Worm (Caenorhabditis elegans): ENCODE measurements around the gene unc-83.

The unc-83 gene

ce11 chrV:6508703-6509102 lies 43.8 kb downstream of the unc-83 start, which contains the start of gene ubh-3:
Gene ubh-3, minus strand, starts transcription at chrV:6508803.
- TF ChIP-seq nhr-77 (tag; optimal IDR thresholded peaks at IDR 0.05), result no peak
- TF ChIP-seq pha-4 (tag; optimal IDR thresholded peaks at IDR 0.05), result no peak
- TF ChIP-seq zag-1 (tag; optimal IDR thresholded peaks at IDR 0.05), result no peak
- TF ChIP-seq elt-3 (tag; optimal IDR thresholded peaks at IDR 0.05), result no peak
- no peak for TF ChIP-seq nhr-23 (tag; optimal IDR thresholded peaks at IDR 0.05)
- TF ChIP-seq snpc-4 (tag; optimal IDR thresholded peaks at IDR 0.05), result no peak
- TF ChIP-seq aly-2 (tag; optimal IDR thresholded peaks at IDR 0.05), result no peak

- TF ChIP-seq nhr-67 (tag; optimal IDR thresholded peaks at IDR 0.05) (no peak), ztf-4 (tag; optimal IDR thresholded peaks at IDR 0.05) (no peak), elt-2 (tag; optimal IDR thresholded peaks at IDR 0.05) (no peak), nhr-76 (tag; optimal IDR thresholded peaks at IDR 0.05) (no peak), nhr-23 (tag; optimal IDR thresholded peaks at IDR 0.05) (no peak), pqm-1 (tag; optimal IDR thresholded peaks at IDR 0.05) (no peak), mml-1 (tag; optimal IDR thresholded peaks at IDR 0.05) (no peak), egl-27 (tag; optimal IDR thresholded peaks at IDR 0.05) (no peak), jun-1 (tag; optimal IDR thresholded peaks at IDR 0.05) (no peak), nhr-11 (tag; optimal IDR thresholded peaks at IDR 0.05) (no peak), ama-1 (optimal IDR thresholded peaks at IDR 0.05) (no peak), R02D3.7 (tag; optimal IDR thresholded peaks at IDR 0.05) (no peak), lsy-12 (tag; optimal IDR thresholded peaks at IDR 0.05) (no peak)
Observed at ce11 chrV:6509717-6510116, 44.9 kb downstream of the unc-83 start, which contains the start of gene ubh-2. Gene ubh-2, minus strand, starts transcription at chrV:6509817.

- TF ChIP-seq skn-1 (tag; optimal IDR thresholded peaks at IDR 0.05), result no peak
- TF ChIP-seq nhr-237 (tag; optimal IDR thresholded peaks at IDR 0.05), result no peak
- no peak for TF ChIP-seq pqm-1 (tag; optimal IDR thresholded peaks at IDR 0.05)
- TF ChIP-seq ztf-4 (tag; optimal IDR thresholded peaks at IDR 0.05), result no peak
- no peak for TF ChIP-seq lin-15B (tag; optimal IDR thresholded peaks at IDR 0.05)
- no peak for TF ChIP-seq mml-1 (tag; optimal IDR thresholded peaks at IDR 0.05)
- TF ChIP-seq sea-2 (GFP tag; optimal IDR thresholded peaks at IDR 0.05), result no peak
- no peak for TF ChIP-seq zag-1 (tag; optimal IDR thresholded peaks at IDR 0.05)
- TF ChIP-seq ceh-28 (tag; optimal IDR thresholded peaks at IDR 0.05), result no peak
- no peak for TF ChIP-seq nhr-11 (tag; optimal IDR thresholded peaks at IDR 0.05)
Observed at ce11 chrV:6510622-6511021, 45.8 kb downstream of the unc-83 start.

ce11 chrV:6511121-6511520 lies 46.3 kb downstream of the unc-83 start, which contains the start of gene ubh-1:
Gene ubh-1, minus strand, starts transcription at chrV:6511409.
- TF ChIP-seq nhr-12 (tag; optimal IDR thresholded peaks at IDR 0.05) (no peak), hmg-11 (tag; optimal IDR thresholded peaks at IDR 0.05) (no peak), elt-3 (tag; optimal IDR thresholded peaks at IDR 0.05) (peak in 1 of 3 experiments; percentile 25), ama-1 (optimal IDR thresholded peaks at IDR 0.05) (peak; percentile 52), lin-15B (tag; optimal IDR thresholded peaks at IDR 0.05) (no peak), eor-1 (tag; optimal IDR thresholded peaks at IDR 0.05) (no peak), nhr-23 (tag; optimal IDR thresholded peaks at IDR 0.05) (peak; percentile 51)

ce11 chrV:6513356-6513755 lies 48.5 kb downstream of the unc-83 start:
- TF ChIP-seq nfya-1 (tag; optimal IDR thresholded peaks at IDR 0.05; ENCODE audit: insufficient read depth) (no peak), unc-62 (GFP tag; optimal IDR thresholded peaks at IDR 0.05) (no peak), ama-1 (optimal IDR thresholded peaks at IDR 0.05) (no peak), unc-39 (tag; optimal IDR thresholded peaks at IDR 0.05) (no peak), ZK546.5 (tag; optimal IDR thresholded peaks at IDR 0.05) (no peak), aly-2 (tag; optimal IDR thresholded peaks at IDR 0.05) (no peak), ceh-82 (tag; optimal IDR thresholded peaks at IDR 0.05) (no peak), nhr-25 (tag; optimal IDR thresholded peaks at IDR 0.05) (peak; percentile 68), lin-15B (tag; optimal IDR thresholded peaks at IDR 0.05) (no peak), elt-3 (tag; optimal IDR thresholded peaks at IDR 0.05) (no peak), ztf-11 (tag; optimal IDR thresholded peaks at IDR 0.05) (no peak), sea-2 (GFP tag; optimal IDR thresholded peaks at IDR 0.05) (no peak), nhr-23 (tag; optimal IDR thresholded peaks at IDR 0.05) (peak; percentile 1), egl-27 (tag; optimal IDR thresholded peaks at IDR 0.05) (no peak), lin-39 (tag; optimal IDR thresholded peaks at IDR 0.05) (no peak), nhr-43 (tag; optimal IDR thresholded peaks at IDR 0.05; ENCODE audit: poor library complexity, severe bottlenecking) (peak; percentile 28)
